Fruit fly (Drosophila melanogaster): ENCODE measurements around the gene Non2.

The Non2 gene

dm6 chr3L:2733208-2733607, 33.6 kb upstream of the Non2 start (continued):
- no peak for TF ChIP-seq CG17802 (tag; optimal IDR thresholded peaks at IDR 0.05)
- TF ChIP-seq Optix (GFP tag; IDR thresholded peaks at IDR 0.05), result no peak
- TF ChIP-seq CG2875 (GFP tag; optimal IDR thresholded peaks at IDR 0.05), result no peak
- TF ChIP-seq CG3065 (GFP tag; optimal IDR thresholded peaks at IDR 0.05), result no peak
- TF ChIP-seq hbn (GFP tag; IDR thresholded peaks at IDR 0.05; ENCODE audit: partially characterized antibody), result no peak
- TF ChIP-seq CG5953 (GFP tag; IDR thresholded peaks at IDR 0.05), result no peak
- no peak for TF ChIP-seq CG13123 (GFP tag; optimal IDR thresholded peaks at IDR 0.05)
- TF ChIP-seq pfk (GFP tag; optimal IDR thresholded peaks at IDR 0.05), result no peak
- TF ChIP-seq Jarid2 (GFP tag; optimal IDR thresholded peaks at IDR 0.05), result no peak
- TF ChIP-seq ind (GFP tag; optimal IDR thresholded peaks at IDR 0.05), result peak; percentile 75
- TF ChIP-seq CG4360 (GFP tag; IDR thresholded peaks at IDR 0.05), result 0 out of 2 replicates have a peak, but pooled peaks have one; percentile 27
- TF ChIP-seq D19B (GFP tag; optimal IDR thresholded peaks at IDR 0.05), result peak; percentile 15
- peak; percentile 83 for TF ChIP-seq Mrtf (GFP tag; IDR thresholded peaks at IDR 0.05)
- TF ChIP-seq CG31224 (GFP tag; IDR thresholded peaks at IDR 0.05), result peak; percentile 61
- TF ChIP-seq tx (GFP tag; optimal IDR thresholded peaks at IDR 0.05), result peak; percentile 71
- TF ChIP-seq CG17186 (GFP tag; optimal IDR thresholded peaks at IDR 0.05), result no peak
- peak; percentile 55 for TF ChIP-seq Mes4 (GFP tag; optimal IDR thresholded peaks at IDR 0.05)
- TF ChIP-seq CG10274 (GFP tag; optimal IDR thresholded peaks at IDR 0.05), result peak; percentile 35
- TF ChIP-seq ase (GFP tag; IDR thresholded peaks at IDR 0.05), result peak; percentile 73; the same call in 2 of the 3 replicates
- peak; percentile 27 for TF ChIP-seq odd (GFP tag; optimal IDR thresholded peaks at IDR 0.05)
- TF ChIP-seq Meics (GFP tag; optimal IDR thresholded peaks at IDR 0.05), result peak; percentile 70
- no peak for TF ChIP-seq pita (GFP tag; optimal IDR thresholded peaks at IDR 0.05)
- no peak for TF ChIP-seq Sin3A (optimal IDR thresholded peaks at IDR 0.05)
- TF ChIP-seq CG1602 (GFP tag; optimal IDR thresholded peaks at IDR 0.05), result peak; percentile 58
- TF ChIP-seq fru (optimal IDR thresholded peaks at IDR 0.05), result no peak
- peak; percentile 47; the same call in 1 of the 3 replicates for TF ChIP-seq jigr1 (GFP tag; IDR thresholded peaks at IDR 0.05)
- TF ChIP-seq Drgx (GFP tag; IDR thresholded peaks at IDR 0.05), result peak; percentile 84
- peak; percentile 56 for TF ChIP-seq CG10979 (tag; optimal IDR thresholded peaks at IDR 0.05)
- TF ChIP-seq Lhr (GFP tag; optimal IDR thresholded peaks at IDR 0.05), result no peak
- TF ChIP-seq Hr51 (GFP tag; optimal IDR thresholded peaks at IDR 0.05), result peak; percentile 55 to 76
- TF ChIP-seq oc (tag; optimal IDR thresholded peaks at IDR 0.05), result peak; percentile 20
- TF ChIP-seq E2f1 (GFP tag; IDR thresholded peaks at IDR 0.05), result peak; percentile 61
- no peak for TF ChIP-seq CG34224 (GFP tag; IDR thresholded peaks at IDR 0.05; ENCODE audit: partially characterized antibody)
- TF ChIP-seq H15 (GFP tag; IDR thresholded peaks at IDR 0.05), result peak; percentile 64
- peak; percentile 7 for TF ChIP-seq ERR (GFP tag; optimal IDR thresholded peaks at IDR 0.05)
- TF ChIP-seq Oaz (GFP tag; IDR thresholded peaks at IDR 0.05), result peak; percentile 53
- no peak for TF ChIP-seq gcm (GFP tag; optimal IDR thresholded peaks at IDR 0.05)
- no peak for TF ChIP-seq pan (optimal IDR thresholded peaks at IDR 0.05)
- peak in 1 of 2 experiments; percentile 83 for TF ChIP-seq pan (GFP tag; optimal IDR thresholded peaks at IDR 0.05 in 1 of 2, IDR thresholded peaks at IDR 0.05 in 1 of 2)
- TF ChIP-seq D19A (tag; optimal IDR thresholded peaks at IDR 0.05), result no peak
- peak; percentile 38; the same call in 1 of the 2 replicates for TF ChIP-seq CG17612 (GFP tag; IDR thresholded peaks at IDR 0.05)
- peak; percentile 37 for TF ChIP-seq HmgZ (tag; optimal IDR thresholded peaks at IDR 0.05)
- peak; percentile 79 for TF ChIP-seq Abd-B (GFP tag; optimal IDR thresholded peaks at IDR 0.05)
- TF ChIP-seq CG14860 (GFP tag; IDR thresholded peaks at IDR 0.05; ENCODE audit: partially characterized antibody), result no peak
- no peak for TF ChIP-seq insv (GFP tag; optimal IDR thresholded peaks at IDR 0.05)
- TF ChIP-seq lab (GFP tag; optimal IDR thresholded peaks at IDR 0.05), result peak; percentile 82
- TF ChIP-seq CG14014 (GFP tag; IDR thresholded peaks at IDR 0.05), result peak; percentile 75
- no peak for TF ChIP-seq CG15073 (GFP tag; optimal IDR thresholded peaks at IDR 0.05)
- peak; percentile 81 for TF ChIP-seq Hsf (GFP tag; optimal IDR thresholded peaks at IDR 0.05)
- TF ChIP-seq cad (GFP tag; optimal IDR thresholded peaks at IDR 0.05), result no peak
- TF ChIP-seq usp (GFP tag; optimal IDR thresholded peaks at IDR 0.05), result no peak
- TF ChIP-seq Pdp1 (GFP tag; optimal IDR thresholded peaks at IDR 0.05), result peak; percentile 46 to 60

Measured in whole organism, embryonic.